Worm (Caenorhabditis elegans) whole organism, L4 larva: ENCODE data around the gene H37A05.4.

ENCODE experiments used
- F10B5.3 ChIP-seq: sonication (generic microtip); optimal IDR thresholded peaks from 2 replicates; lab custom pipeline; 2016; ENCODE audit warnings: mild to moderate bottlenecking, missing genetic modification characterization, missing compliant biosample characterization
- F49E8.2 ChIP-seq: sonication (generic microtip); optimal IDR thresholded peaks from 2 replicates; lab custom pipeline; 2016; ENCODE audit warnings: missing compliant biosample characterization, mild to moderate bottlenecking, missing genetic modification characterization, borderline replicate concordance
- R02D3.7 ChIP-seq: fragments of 150-350 bp; sonication (generic microtip); optimal IDR thresholded peaks from 3 replicates; lab custom pipeline; 2014; ENCODE audit warnings: missing biosample characterization, missing genetic modification characterization
- T20F7.1 ChIP-seq: fragments of 200-800 bp; sonication (Bioruptor generic); optimal IDR thresholded peaks from 2 replicates; lab custom pipeline; 2018; ENCODE audit warnings: mild to moderate bottlenecking, missing genetic modification characterization, missing compliant biosample characterization
- T26A8.4 ChIP-seq: fragments of 200-800 bp; sonication (Bioruptor generic); IDR thresholded peaks from 2 replicates; pipeline ENCODE4 v1.3.6; 2022; ENCODE audit warnings: missing genetic modification characterization, missing compliant biosample characterization
- Y105C5A.15 ChIP-seq: fragments of 200-800 bp; sonication (Bioruptor generic); IDR thresholded peaks from 2 replicates; pipeline ENCODE4 v1.3.6; 2022; ENCODE audit warnings: missing genetic modification characterization, missing compliant biosample characterization
- Y48G9A.11 ChIP-seq: fragments of 200-800 bp; sonication (Bioruptor generic); IDR thresholded peaks from 2 replicates; pipeline ENCODE4 v1.3.6; 2022; ENCODE audit warnings: missing genetic modification reagents, missing genetic modification characterization, missing compliant biosample characterization
- ZK546.5 ChIP-seq, 2 experiments: sonication (generic microtip); optimal IDR thresholded peaks; 2 replicates each; lab custom pipeline; 2017; ENCODE audit warnings: missing biosample characterization in 2 of 2, missing genetic modification characterization in 2 of 2
- aha-1 ChIP-seq: fragments of 150-350 bp; peaks from one replicate; lab custom pipeline; 2014; ENCODE audit warnings: missing biosample characterization, missing genetic modification characterization
- ama-1 ChIP-seq: fragments of 150-350 bp; optimal IDR thresholded peaks from 2 replicates; lab custom pipeline; 2014; ENCODE audit warnings: inconsistent platforms, mixed read lengths
- arid-1 ChIP-seq: fragments of 200-800 bp; sonication (Bioruptor generic); conservative IDR thresholded peaks from 2 replicates; pipeline ENCODE4 v1.3.6; 2022; ENCODE audit warnings: missing genetic modification reagents, missing genetic modification characterization, missing compliant biosample characterization
- ceh-20 ChIP-seq: fragments of 200-800 bp; sonication (Bioruptor generic); IDR thresholded peaks from 2 replicates; pipeline ENCODE4 v1.3.6; 2022; ENCODE audit warnings: missing genetic modification reagents, missing genetic modification characterization, missing compliant biosample characterization
- ceh-32 ChIP-seq: sonication (generic microtip); optimal IDR thresholded peaks from 2 replicates; lab custom pipeline; 2016; ENCODE audit warnings: mild to moderate bottlenecking, missing genetic modification characterization, missing compliant biosample characterization; ENCODE audit not compliant: poor library complexity
- ceh-44 ChIP-seq: fragments of 200-800 bp; sonication (Bioruptor generic); IDR thresholded peaks from 2 replicates; pipeline ENCODE4 v1.3.6; 2022; ENCODE audit warnings: missing genetic modification reagents, missing genetic modification characterization, missing compliant biosample characterization
- cey-2 ChIP-seq: sonication (generic microtip); optimal IDR thresholded peaks from 3 replicates; lab custom pipeline; 2017; ENCODE audit warnings: missing genetic modification characterization, mild to moderate bottlenecking, missing compliant biosample characterization, antibody characterized with exemption, borderline replicate concordance; ENCODE audit not compliant: insufficient read depth
- dmd-6 ChIP-seq: fragments of 200-800 bp; sonication (Bioruptor generic); IDR thresholded peaks from 2 replicates; pipeline ENCODE4 v1.3.6; 2022; ENCODE audit warnings: missing genetic modification reagents, missing genetic modification characterization, missing compliant biosample characterization
- dpl-1 ChIP-seq: fragments of 150-350 bp; optimal IDR thresholded peaks from 2 replicates; lab custom pipeline; 2014; ENCODE audit warnings: missing biosample characterization, missing genetic modification reagents, missing genetic modification characterization
- hlh-11 ChIP-seq: fragments of 200-800 bp; sonication (Bioruptor generic); optimal IDR thresholded peaks from 2 replicates; lab custom pipeline; 2018; ENCODE audit warnings: mild to moderate bottlenecking, missing genetic modification characterization, missing compliant biosample characterization
- hlh-30 ChIP-seq: sonication (generic microtip); optimal IDR thresholded peaks from 2 replicates; lab custom pipeline; 2017; ENCODE audit warnings: antibody characterized with exemption, mild to moderate bottlenecking, missing genetic modification characterization, missing compliant biosample characterization; ENCODE audit not compliant: insufficient read depth
- jun-1 ChIP-seq: fragments of 150-350 bp; optimal IDR thresholded peaks from 2 replicates; lab custom pipeline; 2014; ENCODE audit warnings: missing biosample characterization, missing genetic modification reagents, missing genetic modification characterization
- lin-38 ChIP-seq: fragments of 200-800 bp; sonication (Bioruptor generic); IDR thresholded peaks from 2 replicates; pipeline ENCODE4 v1.3.6; 2022; ENCODE audit warnings: missing genetic modification reagents, missing genetic modification characterization, missing compliant biosample characterization
- lir-3 ChIP-seq: sonication (generic microtip); optimal IDR thresholded peaks from 2 replicates; lab custom pipeline; 2016; ENCODE audit warnings: mild to moderate bottlenecking, missing genetic modification characterization, missing compliant biosample characterization
- lsy-2 ChIP-seq, 2 experiments: fragments of 150-350 bp in 1 of 2; sonication (generic microtip) in 1 of 2; optimal IDR thresholded peaks; 2 replicates each; lab custom pipeline; 2014 to 2017; ENCODE audit warnings: missing biosample characterization in 2 of 2, missing genetic modification characterization in 2 of 2
- madf-9 ChIP-seq: fragments of 200-800 bp; sonication (Bioruptor generic); conservative IDR thresholded peaks from 2 replicates; pipeline ENCODE4 v1.3.6; 2022; ENCODE audit warnings: missing genetic modification reagents, missing genetic modification characterization, missing compliant biosample characterization
- mdl-1 ChIP-seq, 2 experiments: fragments of 150-350 bp in 1 of 2; sonication (generic microtip) in 1 of 2; optimal IDR thresholded peaks; 2 replicates each; lab custom pipeline; 2014 to 2017; ENCODE audit warnings: missing biosample characterization in 2 of 2, missing genetic modification characterization in 2 of 2
- mxl-2 ChIP-seq: fragments of 200-800 bp; sonication (Bioruptor generic); conservative IDR thresholded peaks from 2 replicates; pipeline ENCODE4 v1.3.6; 2022; ENCODE audit warnings: missing genetic modification reagents, missing genetic modification characterization, missing compliant biosample characterization
- mxl-3 ChIP-seq: fragments of 200-800 bp; sonication (Bioruptor generic); optimal IDR thresholded peaks from 2 replicates; lab custom pipeline; 2018; ENCODE audit warnings: mild to moderate bottlenecking, missing genetic modification characterization, missing compliant biosample characterization
- nhr-10 ChIP-seq: fragments of 150-350 bp; optimal IDR thresholded peaks from 2 replicates; lab custom pipeline; 2014; ENCODE audit warnings: missing biosample characterization, missing genetic modification characterization
- nhr-111 ChIP-seq: fragments of 200-800 bp; sonication (Bioruptor generic); optimal IDR thresholded peaks from 2 replicates; lab custom pipeline; 2018; ENCODE audit warnings: mild to moderate bottlenecking, missing genetic modification characterization, missing compliant biosample characterization
- nhr-237 ChIP-seq: sonication (generic microtip); optimal IDR thresholded peaks from 2 replicates; lab custom pipeline; 2017; ENCODE audit warnings: missing biosample characterization, missing genetic modification characterization
- nhr-28 ChIP-seq: fragments of 150-350 bp; optimal IDR thresholded peaks from 2 replicates; lab custom pipeline; 2014; ENCODE audit warnings: missing biosample characterization, missing genetic modification characterization
- nhr-41 ChIP-seq: fragments of 200-800 bp; sonication (Bioruptor generic); IDR thresholded peaks from 2 replicates; pipeline ENCODE4 v1.3.6; 2022; ENCODE audit warnings: missing genetic modification reagents, missing genetic modification characterization, missing compliant biosample characterization
- nhr-42 ChIP-seq: fragments of 200-800 bp; sonication (Bioruptor generic); IDR thresholded peaks from 2 replicates; pipeline ENCODE4 v1.3.6; 2022; ENCODE audit warnings: missing genetic modification characterization, missing compliant biosample characterization
- nhr-6 ChIP-seq: fragments of 150-350 bp; optimal IDR thresholded peaks from 2 replicates; lab custom pipeline; 2014; ENCODE audit warnings: missing biosample characterization, missing genetic modification characterization
- pha-4 ChIP-seq, 2 experiments: fragments of 150-350 bp in 1 of 2; fragments of 200-800 bp in 1 of 2; sonication (Bioruptor generic) in 1 of 2; IDR thresholded peaks in 1 of 2; optimal IDR thresholded peaks in 1 of 2; 2 replicates each; pipeline versions ENCODE4 v1.3.6 to Lab custom; 2014 to 2022; ENCODE audit warnings: missing genetic modification characterization in 2 of 2, missing genetic modification reagents in 2 of 2, missing biosample characterization in 1 of 2, missing compliant biosample characterization in 1 of 2
- php-3 ChIP-seq: fragments of 200-800 bp; sonication (Bioruptor generic); IDR thresholded peaks from 2 replicates; pipeline ENCODE4 v1.3.6; 2022; ENCODE audit warnings: missing genetic modification reagents, missing genetic modification characterization, missing compliant biosample characterization
- rbr-2 ChIP-seq: sonication (generic microtip); optimal IDR thresholded peaks from 2 replicates; lab custom pipeline; 2016; ENCODE audit warnings: missing genotype, missing genetic modification characterization, missing compliant biosample characterization
- sdz-12 ChIP-seq: fragments of 200-800 bp; sonication (Bioruptor generic); optimal IDR thresholded peaks from 2 replicates; lab custom pipeline; 2018; ENCODE audit warnings: mild to moderate bottlenecking, missing genetic modification characterization, missing compliant biosample characterization
- set-16 ChIP-seq: fragments of 200-800 bp; sonication (Bioruptor generic); IDR thresholded peaks from 2 replicates; pipeline ENCODE4 v1.3.6; 2022; ENCODE audit warnings: missing genetic modification reagents, missing genetic modification characterization, missing compliant biosample characterization
- snpc-4 ChIP-seq: fragments of 150-350 bp; optimal IDR thresholded peaks from 2 replicates; lab custom pipeline; 2014; ENCODE audit warnings: missing biosample characterization, missing genetic modification characterization
- spr-3 ChIP-seq: fragments of 200-800 bp; sonication (Bioruptor generic); optimal IDR thresholded peaks from 2 replicates; lab custom pipeline; 2018; ENCODE audit warnings: mild to moderate bottlenecking, missing genetic modification characterization, missing compliant biosample characterization
- unc-130 ChIP-seq: sonication (generic microtip); optimal IDR thresholded peaks from 2 replicates; lab custom pipeline; 2016; ENCODE audit warnings: missing genetic modification reagents, missing genetic modification characterization, missing compliant biosample characterization
- zfp-3 ChIP-seq: fragments of 200-800 bp; sonication (Bioruptor generic); conservative IDR thresholded peaks from 2 replicates; pipeline ENCODE4 v1.3.6; 2022; ENCODE audit warnings: missing genetic modification reagents, missing genetic modification characterization, missing compliant biosample characterization
- zip-11 ChIP-seq: fragments of 200-800 bp; sonication (Bioruptor generic); IDR thresholded peaks from 2 replicates; pipeline ENCODE4 v1.3.6; 2022; ENCODE audit warnings: missing genetic modification characterization, missing compliant biosample characterization
- ztf-11 ChIP-seq: fragments of 150-350 bp; optimal IDR thresholded peaks from 2 replicates; lab custom pipeline; 2014; ENCODE audit warnings: missing biosample characterization, missing genetic modification characterization

Gene H37A05.4

ce11 chrV:13658577-13658976 is 9.0 kb upstream of the H37A05.4 start (continued):
- TF ChIP-seq spr-3: peak; percentile 21
- TF ChIP-seq Y105C5A.15 (GFP tag; lab: Robert Waterston, UW): no peak

DNA sequence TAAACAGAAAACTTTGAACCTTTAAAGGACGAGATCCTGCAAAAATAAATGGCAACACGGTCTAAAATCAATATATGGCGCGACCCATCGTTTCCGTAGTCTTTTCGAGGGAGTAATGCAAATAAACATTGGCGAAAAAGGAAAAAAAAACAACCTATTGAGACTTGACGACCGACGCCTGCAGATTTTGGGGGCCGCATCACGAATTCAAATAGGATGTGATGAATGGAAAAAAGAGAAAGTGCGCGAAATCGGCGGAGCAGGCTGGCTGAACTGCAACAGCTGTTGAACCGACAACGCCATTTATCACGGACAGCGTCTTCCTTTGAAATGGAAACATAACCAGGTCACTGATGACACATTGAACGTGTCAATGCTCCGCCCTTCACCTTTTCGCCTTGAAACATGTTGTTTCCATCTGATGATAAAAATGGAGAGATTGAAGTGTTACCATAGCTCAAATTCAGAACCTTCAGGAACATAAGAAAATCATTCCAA is 8.3 kb upstream of the H37A05.4 start:
- TF ChIP-seq Y48G9A.11 (GFP tag; lab: Robert Waterston, UW): no peak
- TF ChIP-seq nhr-10 (tag; lab: Kevin White, UChicago): no peak
- TF ChIP-seq ceh-20: peak; percentile 17; the same call in 1 of the 2 replicates
- peak; percentile 23; the same call in 1 of the 2 replicates for TF ChIP-seq pha-4 (GFP tag; IDR thresholded peaks at IDR 0.05; lab: Robert Waterston, UW)
- no peak for TF ChIP-seq pha-4 (tag; optimal IDR thresholded peaks at IDR 0.05; lab: Kevin White, UChicago)
- TF ChIP-seq snpc-4: no peak
- no peak for TF ChIP-seq unc-130 (GFP tag; lab: Kevin White, UChicago)

- peak; percentile 64 for TF ChIP-seq nhr-10 (tag; lab: Kevin White, UChicago)
- TF ChIP-seq hlh-30: peak; percentile 96
- peak; percentile 43; the same call in 1 of the 2 replicates for TF ChIP-seq php-3
- no peak for TF ChIP-seq arid-1 (GFP tag; lab: Robert Waterston, UW)
- TF ChIP-seq ceh-32 (tag; lab: Kevin White, UChicago): no peak
- TF ChIP-seq T20F7.1 (GFP tag; lab: Kevin White, UChicago): peak; percentile 50
- TF ChIP-seq hlh-11 (tag; lab: Kevin White, UChicago): peak; percentile 97
- TF ChIP-seq ceh-44 (GFP tag; lab: Robert Waterston, UW): no peak
- TF ChIP-seq lsy-2 (tag; optimal IDR thresholded peaks at IDR 0.05; lab: Kevin White, UChicago): peak in 1 of 2 experiments; percentile 68
- 0 out of 2 replicates have a peak, but pooled peaks have one; percentile 33 for TF ChIP-seq nhr-41
- TF ChIP-seq zfp-3 (GFP tag; lab: Robert Waterston, UW): 0 out of 2 replicates have a peak, but pooled peaks have one; percentile 9
- TF ChIP-seq ztf-11 (tag; lab: Kevin White, UChicago): no peak
- TF ChIP-seq F49E8.2 (tag; lab: Kevin White, UChicago): no peak
- TF ChIP-seq aha-1: peak; percentile 99
- no peak for TF ChIP-seq nhr-237 (tag; lab: Kevin White, UChicago)
- TF ChIP-seq ZK546.5 (tag; optimal IDR thresholded peaks at IDR 0.05; lab: Kevin White, UChicago): no peak
- TF ChIP-seq nhr-6 (tag; lab: Kevin White, UChicago): peak; percentile 1
- TF ChIP-seq R02D3.7: no peak
- peak; percentile 88 for TF ChIP-seq ceh-20
- no peak for TF ChIP-seq F10B5.3 (tag; lab: Kevin White, UChicago)
- peak; percentile 96 for TF ChIP-seq dmd-6 (GFP tag; lab: Robert Waterston, UW)
- no peak for TF ChIP-seq rbr-2
- TF ChIP-seq unc-130 (GFP tag; lab: Kevin White, UChicago): no peak
- 0 out of 2 replicates have a peak, but pooled peaks have one; percentile 33 for TF ChIP-seq lin-38 (GFP tag; lab: Robert Waterston, UW)
- 0 out of 2 replicates have a peak, but pooled peaks have one; percentile 36 for TF ChIP-seq nhr-42 (GFP tag; lab: Robert Waterston, UW)
- TF ChIP-seq T26A8.4 (GFP tag; lab: Robert Waterston, UW): no peak; the same call in 1 of the 2 replicates
- peak; percentile 39 for TF ChIP-seq dpl-1 (GFP tag; lab: Kevin White, UChicago)
- TF ChIP-seq madf-9: 0 out of 2 replicates have a peak, but pooled peaks have one; percentile 26
- TF ChIP-seq nhr-28 (tag; lab: Kevin White, UChicago): peak; percentile 93
- no peak for TF ChIP-seq sdz-12 (GFP tag; lab: Kevin White, UChicago)
- no peak for TF ChIP-seq lir-3 (tag; lab: Kevin White, UChicago)
- peak; percentile 73 for TF ChIP-seq jun-1
- TF ChIP-seq mxl-3: peak; percentile 97
- no peak for TF ChIP-seq nhr-111
- no peak for TF ChIP-seq ama-1 (lab: Kevin White, UChicago)
- TF ChIP-seq set-16 (GFP tag; lab: Robert Waterston, UW): peak; percentile 17; the same call in 1 of the 2 replicates
- peak; percentile 96 to 98 for TF ChIP-seq mdl-1 (tag; optimal IDR thresholded peaks at IDR 0.05; lab: Kevin White, UChicago)
- TF ChIP-seq mxl-2: peak; percentile 58; the same call in 1 of the 2 replicates
- no peak for TF ChIP-seq zip-11 (GFP tag; lab: Robert Waterston, UW)
- peak; percentile 41 for TF ChIP-seq cey-2 (tag; lab: Kevin White, UChicago)
Observed at ce11 chrV:13657291-13657690, 7.7 kb upstream of the H37A05.4 start.
